Worm (Caenorhabditis elegans): ENCODE data around the gene B0280.7.

B0280.7 gene

ce11 chrIII:7076386-7076785, 35.3 kb downstream of the B0280.7 start, which contains the start of gene ZK418.13:
TSS of gene ZK418.13 (minus strand) at chrIII:7076486.
- TF ChIP-seq med-1 (GFP tag; optimal IDR thresholded peaks at IDR 0.05; ENCODE audit: insufficient read depth) = no peak
- no peak for TF ChIP-seq tab-1 (GFP tag; IDR thresholded peaks at IDR 0.05)
- TF ChIP-seq cog-1 (tag; optimal IDR thresholded peaks at IDR 0.05) = no peak
- no peak for TF ChIP-seq ref-1 (GFP tag; conservative IDR thresholded peaks at IDR 0.05)
- TF ChIP-seq ztf-29 (GFP tag; IDR thresholded peaks at IDR 0.05) = no peak
- TF ChIP-seq T22C8.4 (GFP tag; IDR thresholded peaks at IDR 0.05) = no peak
- TF ChIP-seq klf-2 (GFP tag; conservative IDR thresholded peaks at IDR 0.05) = no peak
- TF ChIP-seq ztf-23 (GFP tag; IDR thresholded peaks at IDR 0.05) = no peak
- no peak for TF ChIP-seq flt-1 (GFP tag; IDR thresholded peaks at IDR 0.05)

ce11 chrIII:7073801-7074386, 37.8 kb downstream of the B0280.7 start, which contains the start of gene ZK418.5:
TSS of gene ZK418.5 (minus strand) at chrIII:7073851.
- TF ChIP-seq T22C8.4 (GFP tag; IDR thresholded peaks at IDR 0.05) (no peak), cog-1 (tag; optimal IDR thresholded peaks at IDR 0.05) (no peak), ztf-29 (GFP tag; IDR thresholded peaks at IDR 0.05) (no peak), med-1 (GFP tag; optimal IDR thresholded peaks at IDR 0.05; ENCODE audit: insufficient read depth) (no peak), tab-1 (GFP tag; IDR thresholded peaks at IDR 0.05) (no peak), ztf-23 (GFP tag; IDR thresholded peaks at IDR 0.05) (no peak), klf-2 (GFP tag; conservative IDR thresholded peaks at IDR 0.05) (no peak), ref-1 (GFP tag; conservative IDR thresholded peaks at IDR 0.05) (no peak), flt-1 (GFP tag; IDR thresholded peaks at IDR 0.05) (no peak)

ce11 chrIII:7072452-7072851, 39.2 kb downstream of the B0280.7 start, which contains the start of gene lin-37:
TSS of gene lin-37 (minus strand) at chrIII:7072552.
- TF ChIP-seq ztf-23 (GFP tag; IDR thresholded peaks at IDR 0.05) = no peak
- no peak for TF ChIP-seq T22C8.4 (GFP tag; IDR thresholded peaks at IDR 0.05)
- TF ChIP-seq med-1 (GFP tag; optimal IDR thresholded peaks at IDR 0.05; ENCODE audit: insufficient read depth) = no peak
- TF ChIP-seq flt-1 (GFP tag; IDR thresholded peaks at IDR 0.05) = no peak
- TF ChIP-seq tab-1 (GFP tag; IDR thresholded peaks at IDR 0.05) = no peak
- TF ChIP-seq klf-2 (GFP tag; conservative IDR thresholded peaks at IDR 0.05) = no peak
- no peak for TF ChIP-seq cog-1 (tag; optimal IDR thresholded peaks at IDR 0.05)
- TF ChIP-seq ztf-29 (GFP tag; IDR thresholded peaks at IDR 0.05) = no peak
- no peak for TF ChIP-seq ref-1 (GFP tag; conservative IDR thresholded peaks at IDR 0.05)

ce11 chrIII:7069981-7070380, 41.7 kb downstream of the B0280.7 start, which contains the start of gene tmem-17:
TSS of gene tmem-17 (plus strand) at chrIII:7070281.
- TF ChIP-seq ref-1 (GFP tag; conservative IDR thresholded peaks at IDR 0.05) = no peak
- TF ChIP-seq klf-2 (GFP tag; conservative IDR thresholded peaks at IDR 0.05) = no peak
- TF ChIP-seq T22C8.4 (GFP tag; IDR thresholded peaks at IDR 0.05) = no peak
- no peak for TF ChIP-seq flt-1 (GFP tag; IDR thresholded peaks at IDR 0.05)
- no peak for TF ChIP-seq ztf-23 (GFP tag; IDR thresholded peaks at IDR 0.05)

- TF ChIP-seq klf-2 (GFP tag; conservative IDR thresholded peaks at IDR 0.05) (no peak), tab-1 (GFP tag; IDR thresholded peaks at IDR 0.05) (no peak), ref-1 (GFP tag; conservative IDR thresholded peaks at IDR 0.05) (no peak), med-1 (GFP tag; optimal IDR thresholded peaks at IDR 0.05; ENCODE audit: insufficient read depth) (no peak), cog-1 (tag; optimal IDR thresholded peaks at IDR 0.05) (no peak), ztf-29 (GFP tag; IDR thresholded peaks at IDR 0.05) (no peak), flt-1 (GFP tag; IDR thresholded peaks at IDR 0.05) (no peak), ztf-23 (GFP tag; IDR thresholded peaks at IDR 0.05) (no peak), T22C8.4 (GFP tag; IDR thresholded peaks at IDR 0.05) (no peak)
Measured at ce11 chrIII:7068520-7069113, 43.1 kb downstream of the B0280.7 start, which contains the start of the genes ubc-18 and R01H2.8. TSS of gene ubc-18 (minus strand) at chrIII:7068570. TSS of gene R01H2.8 (plus strand) at chrIII:7069063.

- no peak for TF ChIP-seq ref-1 (GFP tag; conservative IDR thresholded peaks at IDR 0.05)
- no peak for TF ChIP-seq tab-1 (GFP tag; IDR thresholded peaks at IDR 0.05)
- no peak for TF ChIP-seq med-1 (GFP tag; optimal IDR thresholded peaks at IDR 0.05; ENCODE audit: insufficient read depth)
- no peak for TF ChIP-seq cog-1 (tag; optimal IDR thresholded peaks at IDR 0.05)
- no peak for TF ChIP-seq T22C8.4 (GFP tag; IDR thresholded peaks at IDR 0.05)
- TF ChIP-seq flt-1 (GFP tag; IDR thresholded peaks at IDR 0.05) = no peak
- TF ChIP-seq ztf-23 (GFP tag; IDR thresholded peaks at IDR 0.05) = no peak
- no peak for TF ChIP-seq klf-2 (GFP tag; conservative IDR thresholded peaks at IDR 0.05)
- no peak for TF ChIP-seq ztf-29 (GFP tag; IDR thresholded peaks at IDR 0.05)
Measured at ce11 chrIII:7067385-7067896, 44.3 kb downstream of the B0280.7 start, which contains the start of gene ger-1. TSS of gene ger-1 (minus strand) at chrIII:7067477.

- no peak for TF ChIP-seq ztf-29 (GFP tag; IDR thresholded peaks at IDR 0.05)
- TF ChIP-seq klf-2 (GFP tag; conservative IDR thresholded peaks at IDR 0.05) = no peak
- TF ChIP-seq med-1 (GFP tag; optimal IDR thresholded peaks at IDR 0.05; ENCODE audit: insufficient read depth) = no peak
- no peak for TF ChIP-seq cog-1 (tag; optimal IDR thresholded peaks at IDR 0.05)
- TF ChIP-seq ref-1 (GFP tag; conservative IDR thresholded peaks at IDR 0.05) = no peak
- TF ChIP-seq ztf-23 (GFP tag; IDR thresholded peaks at IDR 0.05) = no peak
- no peak for TF ChIP-seq T22C8.4 (GFP tag; IDR thresholded peaks at IDR 0.05)
- no peak for TF ChIP-seq flt-1 (GFP tag; IDR thresholded peaks at IDR 0.05)
- no peak for TF ChIP-seq tab-1 (GFP tag; IDR thresholded peaks at IDR 0.05)
Measured at ce11 chrIII:7064185-7064584, 47.5 kb downstream of the B0280.7 start, which contains the start of gene R01H2.4. TSS of gene R01H2.4 (minus strand) at chrIII:7064285.

ce11 chrIII:7063061-7063460, 48.6 kb downstream of the B0280.7 start:
- TF ChIP-seq flt-1 (GFP tag; IDR thresholded peaks at IDR 0.05) (no peak), tab-1 (GFP tag; IDR thresholded peaks at IDR 0.05) (no peak)

- no peak for TF ChIP-seq ztf-23 (GFP tag; IDR thresholded peaks at IDR 0.05)
- no peak for TF ChIP-seq cog-1 (tag; optimal IDR thresholded peaks at IDR 0.05)
- TF ChIP-seq ztf-29 (GFP tag; IDR thresholded peaks at IDR 0.05) = no peak
Measured at ce11 chrIII:7062580-7062979, 49.1 kb downstream of the B0280.7 start, which contains the start of gene R01H2.1. TSS of gene R01H2.1 (plus strand) at chrIII:7062880.
